Fruit fly (Drosophila melanogaster) whole organism, prepupa: ENCODE data around the gene Cep97.

ENCODE experiments used
- Blimp-1 ChIP-seq: fragments of 200-800 bp; sonication (Bioruptor generic); optimal IDR thresholded peaks from 3 replicates; lab custom pipeline; 2017; ENCODE audit warnings: missing biosample characterization, missing genetic modification characterization, mild to moderate bottlenecking, moderate library complexity, missing genetic modification reagents
- CG10631 ChIP-seq: fragments of 200-800 bp; sonication (Bioruptor generic); optimal IDR thresholded peaks from 2 replicates; lab custom pipeline; 2016; ENCODE audit warnings: missing biosample characterization, missing genetic modification characterization
- CG11294 ChIP-seq: fragments of 200-800 bp; sonication (Bioruptor generic); IDR thresholded peaks from 2 replicates; pipeline ENCODE4 v1.3.6; 2022; ENCODE audit warnings: missing biosample characterization, missing genetic modification characterization
- CG11762 ChIP-seq: fragments of 200-800 bp; sonication (Bioruptor generic); optimal IDR thresholded peaks from 3 replicates; lab custom pipeline; 2016; ENCODE audit warnings: missing biosample characterization, missing genetic modification characterization; ENCODE audit not compliant: insufficient read depth
- CG11902 ChIP-seq: fragments of 200-800 bp; sonication (Bioruptor generic); optimal IDR thresholded peaks from 3 replicates; lab custom pipeline; 2016; ENCODE audit warnings: missing biosample characterization, missing genetic modification characterization
- CG15336 ChIP-seq: fragments of 200-800 bp; sonication (Bioruptor generic); IDR thresholded peaks from 2 replicates; pipeline ENCODE4 v1.3.6; 2022; ENCODE audit warnings: missing biosample characterization, missing genetic modification characterization
- CG1621 ChIP-seq: fragments of 200-800 bp; sonication (Bioruptor generic); optimal IDR thresholded peaks from 3 replicates; lab custom pipeline; 2018; ENCODE audit warnings: missing biosample characterization, mild to moderate bottlenecking, missing genetic modification characterization
- CG16779 ChIP-seq: fragments of 200-800 bp; sonication (Bioruptor generic); optimal IDR thresholded peaks from 3 replicates; lab custom pipeline; 2017; ENCODE audit warnings: missing biosample characterization, mild to moderate bottlenecking, missing genetic modification characterization
- CG31627 ChIP-seq: fragments of 200-800 bp; sonication (Bioruptor generic); optimal IDR thresholded peaks from 3 replicates; lab custom pipeline; 2016; ENCODE audit warnings: missing biosample characterization, missing genetic modification characterization
- CG32006 ChIP-seq: fragments of 200-800 bp; sonication (Bioruptor generic); optimal IDR thresholded peaks from 3 replicates; lab custom pipeline; 2017; ENCODE audit warnings: missing biosample characterization, mild to moderate bottlenecking, missing genetic modification characterization
- CG34406 ChIP-seq: fragments of 200-800 bp; sonication (Bioruptor generic); optimal IDR thresholded peaks from 3 replicates; lab custom pipeline; 2016; ENCODE audit warnings: missing biosample characterization, missing genetic modification characterization
- CG3919 ChIP-seq: fragments of 200-800 bp; sonication (Bioruptor generic); optimal IDR thresholded peaks from 3 replicates; lab custom pipeline; 2016; ENCODE audit warnings: missing biosample characterization, missing genetic modification characterization
- CG6163 ChIP-seq: fragments of 200-800 bp; sonication (Bioruptor generic); IDR thresholded peaks from 3 replicates; pipeline ENCODE4 v1.3.6; 2022; ENCODE audit warnings: missing biosample characterization, missing genetic modification characterization
- CG6276 ChIP-seq: fragments of 200-800 bp; sonication (Bioruptor generic); optimal IDR thresholded peaks from 2 replicates; lab custom pipeline; 2017; ENCODE audit warnings: missing biosample characterization, mild to moderate bottlenecking, missing genetic modification characterization
- CG6792 ChIP-seq: fragments of 200-800 bp; sonication (Bioruptor generic); optimal IDR thresholded peaks from 3 replicates; lab custom pipeline; 2016; ENCODE audit warnings: missing biosample characterization, missing genetic modification characterization
- CG6808 ChIP-seq: fragments of 200-800 bp; sonication (Bioruptor generic); optimal IDR thresholded peaks from 3 replicates; lab custom pipeline; 2017; ENCODE audit warnings: missing biosample characterization, missing genetic modification characterization, mild to moderate bottlenecking, moderate library complexity, missing genetic modification reagents
- CG6854 ChIP-seq: fragments of 200-800 bp; sonication (Bioruptor generic); optimal IDR thresholded peaks from 2 replicates; lab custom pipeline; 2017; ENCODE audit warnings: missing biosample characterization, mild to moderate bottlenecking, missing genetic modification characterization
- CG7368 ChIP-seq: fragments of 200-800 bp; sonication (Bioruptor generic); optimal IDR thresholded peaks from 3 replicates; lab custom pipeline; 2016; ENCODE audit warnings: missing biosample characterization, missing genetic modification characterization
- CG8119 ChIP-seq: fragments of 200-800 bp; sonication (Bioruptor generic); IDR thresholded peaks from 3 replicates; pipeline ENCODE4 v1.3.6; 2022; ENCODE audit warnings: missing biosample characterization, missing genetic modification characterization
- CG8319 ChIP-seq: fragments of 200-800 bp; sonication (Bioruptor generic); optimal IDR thresholded peaks from 3 replicates; lab custom pipeline; 2016; ENCODE audit warnings: missing biosample characterization, missing genetic modification characterization
- CG8632 ChIP-seq: fragments of 200-800 bp; sonication (Bioruptor generic); optimal IDR thresholded peaks from 3 replicates; lab custom pipeline; 2016; ENCODE audit warnings: missing biosample characterization, missing genetic modification characterization
- Eip78C ChIP-seq: fragments of 200-800 bp; sonication (Bioruptor generic); peaks from one replicate; lab custom pipeline; 2016; ENCODE audit warnings: missing biosample characterization, missing genetic modification characterization
- Eip93F ChIP-seq: fragments of 200-800 bp; sonication (Bioruptor generic); optimal IDR thresholded peaks from 2 replicates; lab custom pipeline; 2016; ENCODE audit warnings: missing biosample characterization, mild to moderate bottlenecking, missing genetic modification characterization
- Ets21C ChIP-seq: fragments of 200-800 bp; sonication (Bioruptor generic); optimal IDR thresholded peaks from 3 replicates; lab custom pipeline; 2016; ENCODE audit warnings: missing biosample characterization, missing genetic modification characterization
- Ets96B ChIP-seq: fragments of 200-800 bp; optimal IDR thresholded peaks from 2 replicates; lab custom pipeline; 2019; ENCODE audit warnings: missing biosample characterization, mild to moderate bottlenecking, missing genetic modification characterization, moderate library complexity
- Gug ChIP-seq: fragments of 200-800 bp; sonication (Bioruptor generic); IDR thresholded peaks from 2 replicates; pipeline ENCODE4 v1.3.6; 2022; ENCODE audit warnings: missing biosample characterization, missing genetic modification characterization
- Hr38 ChIP-seq: sonication (Bioruptor generic); optimal IDR thresholded peaks from 2 replicates; lab custom pipeline; 2016; ENCODE audit warnings: missing biosample characterization, missing genetic modification characterization
- Hr39 ChIP-seq: fragments of 200-800 bp; sonication (Bioruptor generic); optimal IDR thresholded peaks from 2 replicates; lab custom pipeline; 2016; ENCODE audit warnings: missing biosample characterization, missing genetic modification characterization
- Hr4 ChIP-seq: fragments of 200-800 bp; sonication (Bioruptor generic); optimal IDR thresholded peaks from 3 replicates; lab custom pipeline; 2016; ENCODE audit warnings: missing biosample characterization, missing genetic modification characterization
- OdsH ChIP-seq: fragments of 200-800 bp; sonication (Bioruptor generic); optimal IDR thresholded peaks from 3 replicates; lab custom pipeline; 2016; ENCODE audit warnings: missing biosample characterization, missing genetic modification characterization
- Sox102F ChIP-seq: fragments of 200-800 bp; sonication (Bioruptor generic); optimal IDR thresholded peaks from 2 replicates; lab custom pipeline; 2016; ENCODE audit warnings: missing biosample characterization, mild to moderate bottlenecking, missing genetic modification characterization
- Sox14 ChIP-seq: fragments of 200-800 bp; sonication (Bioruptor generic); optimal IDR thresholded peaks from 3 replicates; lab custom pipeline; 2016; ENCODE audit warnings: missing biosample characterization, missing genetic modification characterization
- achi ChIP-seq: fragments of 200-800 bp; sonication (Bioruptor generic); optimal IDR thresholded peaks from 3 replicates; lab custom pipeline; 2016; ENCODE audit warnings: missing biosample characterization, missing genetic modification characterization
- acj6 ChIP-seq: fragments of 200-800 bp; sonication (Bioruptor generic); optimal IDR thresholded peaks from 3 replicates; lab custom pipeline; 2016; ENCODE audit warnings: missing biosample characterization, missing genetic modification characterization
- cyc ChIP-seq: fragments of 200-800 bp; sonication (Bioruptor generic); optimal IDR thresholded peaks from 3 replicates; lab custom pipeline; 2016; ENCODE audit warnings: missing biosample characterization, missing genetic modification characterization
- dac ChIP-seq: fragments of 200-800 bp; sonication (Bioruptor generic); optimal IDR thresholded peaks from 2 replicates; lab custom pipeline; 2017; ENCODE audit warnings: missing biosample characterization, mild to moderate bottlenecking, missing genetic modification characterization
- eg ChIP-seq: fragments of 200-800 bp; sonication (Bioruptor generic); IDR thresholded peaks from 3 replicates; pipeline ENCODE4 v1.3.6; 2022; ENCODE audit warnings: missing biosample characterization, missing genetic modification characterization
- esn ChIP-seq: fragments of 200-800 bp; sonication (Bioruptor generic); optimal IDR thresholded peaks from 2 replicates; lab custom pipeline; 2016; ENCODE audit warnings: missing biosample characterization, mild to moderate bottlenecking, missing genetic modification characterization, moderate library complexity
- fd59A ChIP-seq: fragments of 200-800 bp; sonication (Bioruptor generic); optimal IDR thresholded peaks from 2 replicates; lab custom pipeline; 2017; ENCODE audit warnings: missing biosample characterization, mild to moderate bottlenecking, missing genetic modification characterization, missing genetic modification reagents
- lz ChIP-seq: fragments of 200-800 bp; sonication (Bioruptor generic); optimal IDR thresholded peaks from 3 replicates; lab custom pipeline; 2016; ENCODE audit warnings: missing biosample characterization, missing genetic modification characterization
- net ChIP-seq: fragments of 200-800 bp; sonication (Bioruptor generic); optimal IDR thresholded peaks from 3 replicates; lab custom pipeline; 2016; ENCODE audit warnings: missing biosample characterization, missing genetic modification characterization
- pdm3 ChIP-seq: fragments of 200-800 bp; sonication (Bioruptor generic); optimal IDR thresholded peaks from 3 replicates; lab custom pipeline; 2016; ENCODE audit warnings: missing biosample characterization, missing genetic modification characterization
- salr ChIP-seq, 2 experiments: fragments of 200-800 bp; sonication (Bioruptor generic); optimal IDR thresholded peaks; 3 replicates each; lab custom pipeline; 2016 to 2018; ENCODE audit warnings: missing biosample characterization in 2 of 2, missing genetic modification characterization in 2 of 2, mild to moderate bottlenecking in 1 of 2
- ss ChIP-seq, 2 experiments: fragments of 200-800 bp; sonication (Bioruptor generic); optimal IDR thresholded peaks; 2 replicates in 1 of 2; 3 replicates in 1 of 2; lab custom pipeline; 2017 to 2018; ENCODE audit warnings: mild to moderate bottlenecking in 2 of 2, missing biosample characterization in 2 of 2, missing genetic modification characterization in 2 of 2, moderate library complexity in 1 of 2
- svp ChIP-seq: fragments of 200-800 bp; sonication (Bioruptor generic); peaks from one replicate; lab custom pipeline; 2016; ENCODE audit warnings: missing biosample characterization, missing genetic modification characterization
- topi ChIP-seq: fragments of 200-800 bp; sonication (Bioruptor generic); optimal IDR thresholded peaks from 3 replicates; lab custom pipeline; 2016; ENCODE audit warnings: missing biosample characterization, missing genetic modification characterization
- vri ChIP-seq: fragments of 200-800 bp; sonication (Bioruptor generic); optimal IDR thresholded peaks from 3 replicates; lab custom pipeline; 2016; ENCODE audit warnings: missing biosample characterization, mild to moderate bottlenecking, missing genetic modification characterization

The Cep97 gene

DNA sequence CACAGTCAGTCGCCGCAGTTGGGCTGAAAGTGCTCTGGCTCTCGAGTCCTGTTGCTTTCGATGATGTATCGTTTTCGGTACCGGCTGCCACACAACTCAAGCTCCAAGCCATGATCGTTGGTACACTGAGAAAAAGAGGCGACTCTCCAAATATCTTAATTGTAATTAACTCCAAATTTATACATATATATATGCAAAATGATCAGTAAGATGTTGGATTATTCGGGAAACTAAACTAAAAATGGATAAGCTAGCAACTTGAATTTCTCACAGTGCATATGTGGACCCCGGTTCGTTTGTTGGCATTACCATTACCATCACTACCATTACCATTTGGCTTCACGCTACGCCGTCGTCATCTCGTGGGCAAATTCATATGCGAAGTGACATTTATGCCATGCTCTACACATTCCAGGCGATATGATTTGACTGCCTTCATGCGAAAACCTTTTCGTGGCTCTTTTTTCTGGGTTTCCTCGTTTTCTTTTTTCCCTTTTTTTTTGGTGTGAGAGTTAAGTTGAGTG, 13.9 kb upstream of the Cep97 start (continued):
- peak; percentile 69 for TF ChIP-seq svp
- TF ChIP-seq eg (GFP tag; lab: Robert Waterston, UW): no peak; the same call in 2 of the 3 replicates
- no peak for TF ChIP-seq salr (GFP tag; optimal IDR thresholded peaks at IDR 0.05; lab: Kevin White, UChicago)
- peak; percentile 82 for TF ChIP-seq Eip78C (GFP tag; lab: Kevin White, UChicago)
- TF ChIP-seq cyc (GFP tag; lab: Kevin White, UChicago): no peak
- TF ChIP-seq Sox102F: peak; percentile 7
- no peak for TF ChIP-seq Hr38 (GFP tag; lab: Kevin White, UChicago)
- TF ChIP-seq Hr4 (GFP tag; lab: Kevin White, UChicago): peak; percentile 4
- TF ChIP-seq lz (GFP tag; lab: Kevin White, UChicago): peak; percentile 30
- peak; percentile 16 for TF ChIP-seq acj6 (GFP tag; lab: Kevin White, UChicago)
- TF ChIP-seq vri (GFP tag; lab: Kevin White, UChicago): no peak
- TF ChIP-seq CG8119 (GFP tag; lab: Robert Waterston, UW): 0 out of 3 replicates have a peak, but pooled peaks have one; percentile 23
- TF ChIP-seq Hr39 (GFP tag; lab: Kevin White, UChicago): no peak
- TF ChIP-seq topi (GFP tag; lab: Kevin White, UChicago): no peak
- TF ChIP-seq CG6854 (GFP tag; lab: Kevin White, UChicago): no peak
- TF ChIP-seq CG1621 (tag; lab: Kevin White, UChicago): no peak
- TF ChIP-seq CG8319 (GFP tag; lab: Kevin White, UChicago): no peak
- peak; percentile 21 for TF ChIP-seq Ets96B (tag; lab: Kevin White, UChicago)
- no peak for TF ChIP-seq Blimp-1 (GFP tag; lab: Kevin White, UChicago)
- no peak for TF ChIP-seq CG31627 (GFP tag; lab: Kevin White, UChicago)
- no peak for TF ChIP-seq ss (GFP tag; optimal IDR thresholded peaks at IDR 0.05; lab: Kevin White, UChicago)
- TF ChIP-seq net (GFP tag; lab: Kevin White, UChicago): no peak
- TF ChIP-seq CG34406 (GFP tag; lab: Kevin White, UChicago): no peak

DNA sequence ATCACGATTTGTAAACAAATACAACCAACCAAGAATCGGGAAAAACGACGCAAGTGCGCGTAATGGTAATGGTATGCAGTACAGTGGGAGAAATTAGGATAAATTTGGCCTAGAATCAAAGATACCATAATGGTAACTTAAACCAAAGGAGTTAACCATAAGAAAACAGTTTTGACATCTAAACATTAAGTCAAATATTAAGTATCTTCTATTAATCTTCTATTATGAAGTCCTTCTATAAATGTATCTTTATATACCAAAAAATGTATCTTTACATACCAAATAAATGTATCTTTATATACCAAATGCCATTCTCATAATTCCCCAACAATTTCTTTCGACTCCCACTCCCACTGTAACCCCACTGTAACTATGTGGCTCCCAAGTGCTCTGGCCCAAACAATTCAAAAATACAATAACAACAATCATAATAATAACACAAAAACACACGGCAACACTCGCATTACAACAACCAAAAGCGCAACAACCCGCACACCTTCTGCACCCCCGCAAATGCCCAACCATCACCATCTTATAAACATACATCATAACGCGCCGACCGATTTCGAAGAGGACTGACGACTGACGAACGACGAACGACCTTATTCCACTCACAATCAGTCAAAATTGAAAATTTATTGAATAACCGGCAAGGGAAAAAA, 11.8 kb upstream of the Cep97 start:
- TF ChIP-seq CG11762 (GFP tag; lab: Kevin White, UChicago) (no peak), CG11902 (GFP tag; lab: Kevin White, UChicago) (no peak), esn (no peak), ss (GFP tag; optimal IDR thresholded peaks at IDR 0.05; lab: Kevin White, UChicago) (no peak), Blimp-1 (GFP tag; lab: Kevin White, UChicago) (no peak), Eip93F (no peak), CG6808 (GFP tag; lab: Kevin White, UChicago) (no peak), Sox14 (no peak), CG6792 (GFP tag; lab: Kevin White, UChicago) (no peak), fd59A (GFP tag; lab: Kevin White, UChicago) (no peak), OdsH (GFP tag; lab: Kevin White, UChicago) (peak; percentile 16), CG3919 (no peak), CG6276 (GFP tag; lab: Kevin White, UChicago) (no peak), Hr39 (GFP tag; lab: Kevin White, UChicago) (peak; percentile 10), CG8319 (GFP tag; lab: Kevin White, UChicago) (no peak), dac (GFP tag; lab: Kevin White, UChicago) (no peak), CG31627 (GFP tag; lab: Kevin White, UChicago) (peak; percentile 10), Hr38 (GFP tag; lab: Kevin White, UChicago) (no peak), CG10631 (GFP tag; lab: Kevin White, UChicago) (no peak), Hr4 (GFP tag; lab: Kevin White, UChicago) (no peak), Ets21C (GFP tag; lab: Kevin White, UChicago) (no peak), Gug (GFP tag; lab: Robert Waterston, UW) (no peak), CG15336 (GFP tag; lab: Robert Waterston, UW) (no peak), acj6 (GFP tag; lab: Kevin White, UChicago) (no peak), net (GFP tag; lab: Kevin White, UChicago) (no peak), CG16779 (no peak), CG11294 (GFP tag; lab: Robert Waterston, UW) (no peak), CG6163 (GFP tag; lab: Robert Waterston, UW) (no peak), svp (peak; percentile 35), pdm3 (GFP tag; lab: Kevin White, UChicago) (no peak), CG8632 (GFP tag; lab: Kevin White, UChicago) (peak; percentile 3), CG7368 (GFP tag; lab: Kevin White, UChicago) (no peak), CG32006 (GFP tag; lab: Kevin White, UChicago) (no peak), achi (GFP tag; lab: Kevin White, UChicago) (no peak), CG1621 (tag; lab: Kevin White, UChicago) (no peak), topi (GFP tag; lab: Kevin White, UChicago) (peak; percentile 28), vri (GFP tag; lab: Kevin White, UChicago) (no peak), CG8119 (GFP tag; lab: Robert Waterston, UW) (no peak)
